Fruit fly (Drosophila melanogaster) whole organism, prepupa: Measurements from ENCODE around the gene CG44000.
A peak's percentile ranks its signal among the peaks of the same experiment; 100 is the strongest.

ENCODE experiments used
- Blimp-1 ChIP-seq: fragments of 200-800 bp; sonication (Bioruptor generic); optimal IDR thresholded peaks from 3 replicates; lab custom pipeline; 2017; ENCODE audit warnings: missing biosample characterization, missing genetic modification characterization, mild to moderate bottlenecking, moderate library complexity, missing genetic modification reagents
- CG10631 ChIP-seq: fragments of 200-800 bp; sonication (Bioruptor generic); optimal IDR thresholded peaks from 2 replicates; lab custom pipeline; 2016; ENCODE audit warnings: missing biosample characterization, missing genetic modification characterization
- CG10669 ChIP-seq: fragments of 200-800 bp; sonication (Bioruptor generic); optimal IDR thresholded peaks from 3 replicates; lab custom pipeline; 2018; ENCODE audit warnings: missing biosample characterization, mild to moderate bottlenecking, missing genetic modification characterization, moderate library complexity
- CG11294 ChIP-seq: fragments of 200-800 bp; sonication (Bioruptor generic); IDR thresholded peaks from 2 replicates; pipeline ENCODE4 v1.3.6; 2022; ENCODE audit warnings: missing biosample characterization, missing genetic modification characterization
- CG11762 ChIP-seq: fragments of 200-800 bp; sonication (Bioruptor generic); optimal IDR thresholded peaks from 3 replicates; lab custom pipeline; 2016; ENCODE audit warnings: missing biosample characterization, missing genetic modification characterization; ENCODE audit not compliant: insufficient read depth
- CG16779 ChIP-seq: fragments of 200-800 bp; sonication (Bioruptor generic); optimal IDR thresholded peaks from 3 replicates; lab custom pipeline; 2017; ENCODE audit warnings: missing biosample characterization, mild to moderate bottlenecking, missing genetic modification characterization
- CG3032 ChIP-seq: fragments of 200-800 bp; optimal IDR thresholded peaks from 2 replicates; lab custom pipeline; 2019; ENCODE audit warnings: missing biosample characterization, mild to moderate bottlenecking, missing genetic modification characterization, moderate library complexity
- CG31627 ChIP-seq: fragments of 200-800 bp; sonication (Bioruptor generic); optimal IDR thresholded peaks from 3 replicates; lab custom pipeline; 2016; ENCODE audit warnings: missing biosample characterization, missing genetic modification characterization
- CG32006 ChIP-seq: fragments of 200-800 bp; sonication (Bioruptor generic); optimal IDR thresholded peaks from 3 replicates; lab custom pipeline; 2017; ENCODE audit warnings: missing biosample characterization, mild to moderate bottlenecking, missing genetic modification characterization
- CG34406 ChIP-seq: fragments of 200-800 bp; sonication (Bioruptor generic); optimal IDR thresholded peaks from 3 replicates; lab custom pipeline; 2016; ENCODE audit warnings: missing biosample characterization, missing genetic modification characterization
- CG3919 ChIP-seq: fragments of 200-800 bp; sonication (Bioruptor generic); optimal IDR thresholded peaks from 3 replicates; lab custom pipeline; 2016; ENCODE audit warnings: missing biosample characterization, missing genetic modification characterization
- CG4318 ChIP-seq: fragments of 200-800 bp; sonication (Bioruptor generic); optimal IDR thresholded peaks from 3 replicates; lab custom pipeline; 2017; ENCODE audit warnings: missing biosample characterization, mild to moderate bottlenecking, missing genetic modification characterization
- CG6792 ChIP-seq: fragments of 200-800 bp; sonication (Bioruptor generic); optimal IDR thresholded peaks from 3 replicates; lab custom pipeline; 2016; ENCODE audit warnings: missing biosample characterization, missing genetic modification characterization
- CG6808 ChIP-seq: fragments of 200-800 bp; sonication (Bioruptor generic); optimal IDR thresholded peaks from 3 replicates; lab custom pipeline; 2017; ENCODE audit warnings: missing biosample characterization, missing genetic modification characterization, mild to moderate bottlenecking, moderate library complexity, missing genetic modification reagents
- CG6854 ChIP-seq: fragments of 200-800 bp; sonication (Bioruptor generic); optimal IDR thresholded peaks from 2 replicates; lab custom pipeline; 2017; ENCODE audit warnings: missing biosample characterization, mild to moderate bottlenecking, missing genetic modification characterization
- CG7368 ChIP-seq: fragments of 200-800 bp; sonication (Bioruptor generic); optimal IDR thresholded peaks from 3 replicates; lab custom pipeline; 2016; ENCODE audit warnings: missing biosample characterization, missing genetic modification characterization
- CG8119 ChIP-seq: fragments of 200-800 bp; sonication (Bioruptor generic); IDR thresholded peaks from 3 replicates; pipeline ENCODE4 v1.3.6; 2022; ENCODE audit warnings: missing biosample characterization, missing genetic modification characterization
- CG8632 ChIP-seq: fragments of 200-800 bp; sonication (Bioruptor generic); optimal IDR thresholded peaks from 3 replicates; lab custom pipeline; 2016; ENCODE audit warnings: missing biosample characterization, missing genetic modification characterization
- CG9139 ChIP-seq: fragments of 200-800 bp; sonication (Bioruptor generic); optimal IDR thresholded peaks from 3 replicates; lab custom pipeline; 2017; ENCODE audit warnings: missing biosample characterization, mild to moderate bottlenecking, missing genetic modification characterization
- Eip75B ChIP-seq: fragments of 200-800 bp; sonication (Bioruptor generic); optimal IDR thresholded peaks from 3 replicates; lab custom pipeline; 2016; ENCODE audit warnings: missing biosample characterization, missing genetic modification characterization
- Eip78C ChIP-seq: fragments of 200-800 bp; sonication (Bioruptor generic); peaks from one replicate; lab custom pipeline; 2016; ENCODE audit warnings: missing biosample characterization, missing genetic modification characterization
- Eip93F ChIP-seq: fragments of 200-800 bp; sonication (Bioruptor generic); optimal IDR thresholded peaks from 2 replicates; lab custom pipeline; 2016; ENCODE audit warnings: missing biosample characterization, mild to moderate bottlenecking, missing genetic modification characterization
- Ets21C ChIP-seq: fragments of 200-800 bp; sonication (Bioruptor generic); optimal IDR thresholded peaks from 3 replicates; lab custom pipeline; 2016; ENCODE audit warnings: missing biosample characterization, missing genetic modification characterization
- Gug ChIP-seq: fragments of 200-800 bp; sonication (Bioruptor generic); IDR thresholded peaks from 2 replicates; pipeline ENCODE4 v1.3.6; 2022; ENCODE audit warnings: missing biosample characterization, missing genetic modification characterization
- Hr39 ChIP-seq: fragments of 200-800 bp; sonication (Bioruptor generic); optimal IDR thresholded peaks from 2 replicates; lab custom pipeline; 2016; ENCODE audit warnings: missing biosample characterization, missing genetic modification characterization
- Hr4 ChIP-seq: fragments of 200-800 bp; sonication (Bioruptor generic); optimal IDR thresholded peaks from 3 replicates; lab custom pipeline; 2016; ENCODE audit warnings: missing biosample characterization, missing genetic modification characterization
- Lpt ChIP-seq: fragments of 200-800 bp; sonication (Bioruptor generic); optimal IDR thresholded peaks from 3 replicates; lab custom pipeline; 2016; ENCODE audit warnings: missing biosample characterization, missing genetic modification characterization
- Met ChIP-seq: fragments of 200-800 bp; sonication (Bioruptor generic); optimal IDR thresholded peaks from 3 replicates; lab custom pipeline; 2016; ENCODE audit warnings: missing biosample characterization, missing genetic modification characterization
- OdsH ChIP-seq: fragments of 200-800 bp; sonication (Bioruptor generic); optimal IDR thresholded peaks from 3 replicates; lab custom pipeline; 2016; ENCODE audit warnings: missing biosample characterization, missing genetic modification characterization
- Sox102F ChIP-seq: fragments of 200-800 bp; sonication (Bioruptor generic); optimal IDR thresholded peaks from 2 replicates; lab custom pipeline; 2016; ENCODE audit warnings: missing biosample characterization, mild to moderate bottlenecking, missing genetic modification characterization
- Sox15 ChIP-seq: fragments of 200-800 bp; sonication (Bioruptor generic); optimal IDR thresholded peaks from 3 replicates; lab custom pipeline; 2016; ENCODE audit warnings: missing biosample characterization, missing genetic modification characterization
- achi ChIP-seq: fragments of 200-800 bp; sonication (Bioruptor generic); optimal IDR thresholded peaks from 3 replicates; lab custom pipeline; 2016; ENCODE audit warnings: missing biosample characterization, missing genetic modification characterization
- acj6 ChIP-seq: fragments of 200-800 bp; sonication (Bioruptor generic); optimal IDR thresholded peaks from 3 replicates; lab custom pipeline; 2016; ENCODE audit warnings: missing biosample characterization, missing genetic modification characterization
- cyc ChIP-seq: fragments of 200-800 bp; sonication (Bioruptor generic); optimal IDR thresholded peaks from 3 replicates; lab custom pipeline; 2016; ENCODE audit warnings: missing biosample characterization, missing genetic modification characterization
- dac ChIP-seq: fragments of 200-800 bp; sonication (Bioruptor generic); optimal IDR thresholded peaks from 2 replicates; lab custom pipeline; 2017; ENCODE audit warnings: missing biosample characterization, mild to moderate bottlenecking, missing genetic modification characterization
- dsx ChIP-seq: fragments of 200-800 bp; optimal IDR thresholded peaks from 3 replicates; lab custom pipeline; 2019; ENCODE audit warnings: missing biosample characterization, mild to moderate bottlenecking, missing genetic modification characterization, moderate library complexity; ENCODE audit not compliant: poor library complexity, severe bottlenecking
- eg ChIP-seq: fragments of 200-800 bp; sonication (Bioruptor generic); IDR thresholded peaks from 3 replicates; pipeline ENCODE4 v1.3.6; 2022; ENCODE audit warnings: missing biosample characterization, missing genetic modification characterization
- fd59A ChIP-seq: fragments of 200-800 bp; sonication (Bioruptor generic); optimal IDR thresholded peaks from 2 replicates; lab custom pipeline; 2017; ENCODE audit warnings: missing biosample characterization, mild to moderate bottlenecking, missing genetic modification characterization, missing genetic modification reagents
- fkh ChIP-seq: fragments of 200-800 bp; sonication (Bioruptor generic); optimal IDR thresholded peaks from 3 replicates; lab custom pipeline; 2017; ENCODE audit warnings: missing biosample characterization, mild to moderate bottlenecking, missing genetic modification characterization, moderate library complexity
- lz ChIP-seq: fragments of 200-800 bp; sonication (Bioruptor generic); optimal IDR thresholded peaks from 3 replicates; lab custom pipeline; 2016; ENCODE audit warnings: missing biosample characterization, missing genetic modification characterization
- net ChIP-seq: fragments of 200-800 bp; sonication (Bioruptor generic); optimal IDR thresholded peaks from 3 replicates; lab custom pipeline; 2016; ENCODE audit warnings: missing biosample characterization, missing genetic modification characterization
- pdm3 ChIP-seq: fragments of 200-800 bp; sonication (Bioruptor generic); optimal IDR thresholded peaks from 3 replicates; lab custom pipeline; 2016; ENCODE audit warnings: missing biosample characterization, missing genetic modification characterization
- spab ChIP-seq: fragments of 200-800 bp; sonication (Bioruptor generic); optimal IDR thresholded peaks from 2 replicates; lab custom pipeline; 2017; ENCODE audit warnings: missing biosample characterization, mild to moderate bottlenecking, missing genetic modification characterization, missing genetic modification reagents
- ss ChIP-seq, 2 experiments: fragments of 200-800 bp; sonication (Bioruptor generic); optimal IDR thresholded peaks; 2 replicates in 1 of 2; 3 replicates in 1 of 2; lab custom pipeline; 2017 to 2018; ENCODE audit warnings: mild to moderate bottlenecking in 2 of 2, missing biosample characterization in 2 of 2, missing genetic modification characterization in 2 of 2, moderate library complexity in 1 of 2
- svp ChIP-seq: fragments of 200-800 bp; sonication (Bioruptor generic); peaks from one replicate; lab custom pipeline; 2016; ENCODE audit warnings: missing biosample characterization, missing genetic modification characterization

CG44000 gene

DNA sequence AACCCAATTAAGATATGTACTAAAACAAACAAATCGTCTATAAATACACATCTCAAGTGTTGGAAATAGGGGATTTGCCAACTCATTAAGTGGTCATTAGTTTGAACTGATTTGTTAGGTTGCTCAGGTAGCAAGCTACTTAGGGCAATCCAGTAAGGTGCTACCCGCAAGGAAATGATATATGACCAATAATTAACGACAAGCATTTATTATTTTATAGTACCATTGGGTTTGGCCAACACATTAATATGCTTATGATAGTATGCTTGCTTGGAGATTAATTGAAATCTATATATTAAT lies 47.3 kb upstream of the CG44000 start:
- TF ChIP-seq fkh: peak; percentile 27
- TF ChIP-seq CG34406 (GFP tag; lab: Kevin White, UChicago): no peak
- TF ChIP-seq, all 60 proteins: peak for 1

DNA sequence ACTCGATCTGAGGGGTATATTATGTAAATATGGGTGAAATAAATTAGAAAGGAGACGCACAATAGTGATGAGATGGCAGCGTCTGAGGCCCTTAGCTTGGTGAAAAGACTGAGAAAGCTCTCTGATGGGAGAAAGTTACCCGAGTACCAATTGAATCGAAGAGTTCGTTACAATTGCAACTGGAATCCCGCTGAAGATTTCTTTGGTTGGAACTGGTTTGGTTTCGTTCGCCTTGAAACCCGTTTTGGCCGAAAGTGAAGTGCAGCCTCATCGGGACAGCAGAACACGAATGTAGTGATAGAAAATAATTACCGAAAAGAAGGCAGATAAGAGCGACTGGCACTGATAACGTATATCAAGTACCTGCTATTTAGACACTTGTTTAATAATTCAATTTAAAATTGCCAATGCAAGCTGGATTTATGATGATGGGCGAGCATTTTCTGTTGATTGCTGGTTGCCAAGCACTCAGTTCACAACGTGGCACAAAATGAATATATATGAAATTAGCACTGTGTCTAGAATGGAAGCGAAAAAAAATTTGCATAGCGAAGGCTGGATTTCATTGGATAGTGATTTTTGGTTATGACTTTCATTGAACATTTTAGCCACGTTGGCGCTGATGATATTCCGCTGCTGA lies 46.7 kb upstream of the CG44000 start:
- TF ChIP-seq Eip78C (GFP tag; lab: Kevin White, UChicago): peak; percentile 58
- peak; percentile 94 for TF ChIP-seq Blimp-1
- no peak for TF ChIP-seq dac
- no peak for TF ChIP-seq CG11294 (GFP tag; lab: Robert Waterston, UW)
- no peak for TF ChIP-seq OdsH
- TF ChIP-seq, all 60 proteins: peak for 2

DNA sequence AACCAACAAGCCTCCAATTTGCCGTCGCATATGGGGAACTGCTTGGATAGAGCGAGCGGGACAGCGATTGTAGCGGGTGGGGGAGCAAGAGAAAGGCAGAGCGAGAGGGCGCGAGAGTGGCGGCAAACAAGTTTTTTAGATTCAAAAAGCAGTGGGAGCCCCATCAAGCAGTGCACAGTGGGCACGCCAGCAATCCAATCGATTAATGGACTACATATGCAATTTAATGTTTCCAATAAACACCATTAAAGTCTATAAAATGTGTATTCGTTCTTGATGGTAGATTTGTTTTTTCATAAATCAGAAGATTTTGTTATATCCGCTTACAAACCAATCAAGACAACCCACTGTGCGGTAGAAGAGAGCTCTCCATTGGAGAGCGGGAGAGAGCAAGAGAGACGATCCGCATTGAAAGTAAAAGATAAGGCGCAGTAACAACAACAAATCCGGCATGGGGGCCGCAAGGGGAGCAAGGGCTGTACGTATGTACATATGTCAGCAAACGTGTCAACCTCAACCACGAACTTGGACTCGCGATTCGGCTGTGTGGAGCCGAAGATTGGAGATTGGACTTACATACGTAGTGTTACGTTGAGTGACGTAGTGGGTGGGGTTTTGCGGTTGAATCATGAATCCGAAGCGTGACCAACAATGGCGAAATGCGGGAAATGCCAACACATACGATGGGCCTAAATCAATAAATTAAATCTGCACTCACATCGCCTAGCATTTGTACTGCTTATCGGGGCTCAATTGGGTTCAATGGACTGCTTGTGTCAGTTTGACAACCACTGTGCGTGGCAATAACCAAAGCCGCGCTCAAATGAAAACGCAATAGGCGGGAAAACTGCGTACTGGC lies 45.4 kb upstream of the CG44000 start:
- TF ChIP-seq OdsH: peak; percentile 99
- peak; percentile 99 for TF ChIP-seq CG8119 (GFP tag; lab: Robert Waterston, UW)
- TF ChIP-seq dac: peak; percentile 99
- peak; percentile 95 to 98 for TF ChIP-seq ss (GFP tag; optimal IDR thresholded peaks at IDR 0.05; lab: Kevin White, UChicago)
- peak; percentile 99 for TF ChIP-seq CG4318 (GFP tag; lab: Kevin White, UChicago)
- TF ChIP-seq pdm3: peak; percentile 99
- peak; percentile 99 for TF ChIP-seq CG31627 (GFP tag; lab: Kevin White, UChicago)
- peak; percentile 98 for TF ChIP-seq CG34406 (GFP tag; lab: Kevin White, UChicago)
- TF ChIP-seq CG10669 (GFP tag; lab: Kevin White, UChicago): peak; percentile 99
- peak; percentile 99 for TF ChIP-seq Sox15 (GFP tag; lab: Kevin White, UChicago)
- TF ChIP-seq CG11762 (GFP tag; lab: Kevin White, UChicago): peak; percentile 99
- TF ChIP-seq eg (GFP tag; lab: Robert Waterston, UW): peak; percentile 99
- TF ChIP-seq Hr4 (GFP tag; lab: Kevin White, UChicago): peak; percentile 100
- peak; percentile 95 for TF ChIP-seq Eip93F (GFP tag; lab: Kevin White, UChicago)
- peak; percentile 99 for TF ChIP-seq spab (GFP tag; lab: Kevin White, UChicago)
- TF ChIP-seq CG16779 (tag; lab: Kevin White, UChicago): peak; percentile 99
- TF ChIP-seq CG6808: peak; percentile 98
- TF ChIP-seq CG7368 (GFP tag; lab: Kevin White, UChicago): peak; percentile 99
- TF ChIP-seq svp (GFP tag; lab: Kevin White, UChicago): peak; percentile 100
- TF ChIP-seq CG3032 (tag; lab: Kevin White, UChicago): peak; percentile 99
- peak; percentile 100 for TF ChIP-seq CG32006
- TF ChIP-seq cyc: peak; percentile 99
- TF ChIP-seq CG8632 (GFP tag; lab: Kevin White, UChicago): peak; percentile 99
- TF ChIP-seq Met (GFP tag; lab: Kevin White, UChicago): peak; percentile 99
- peak; percentile 99 for TF ChIP-seq Eip75B
- TF ChIP-seq acj6: peak; percentile 99
- peak; percentile 97 for TF ChIP-seq Blimp-1
- TF ChIP-seq CG9139 (GFP tag; lab: Kevin White, UChicago): peak; percentile 96
- TF ChIP-seq Lpt (GFP tag; lab: Kevin White, UChicago): peak; percentile 100
- TF ChIP-seq net (GFP tag; lab: Kevin White, UChicago): peak; percentile 99
- peak; percentile 98 for TF ChIP-seq dsx (GFP tag; lab: Kevin White, UChicago)
- TF ChIP-seq lz (GFP tag; lab: Kevin White, UChicago): peak; percentile 99
- peak; percentile 99 for TF ChIP-seq Ets21C (GFP tag; lab: Kevin White, UChicago)
- TF ChIP-seq achi: peak; percentile 98
- TF ChIP-seq Sox102F (GFP tag; lab: Kevin White, UChicago): peak; percentile 99
- TF ChIP-seq CG3919 (GFP tag; lab: Kevin White, UChicago): peak; percentile 100
- peak; percentile 98 for TF ChIP-seq CG6854 (GFP tag; lab: Kevin White, UChicago)
- TF ChIP-seq fd59A (GFP tag; lab: Kevin White, UChicago): peak; percentile 98
- peak; percentile 99 for TF ChIP-seq CG6792 (GFP tag; lab: Kevin White, UChicago)
- TF ChIP-seq Hr39 (GFP tag; lab: Kevin White, UChicago): peak; percentile 99
- peak; percentile 99 for TF ChIP-seq CG10631 (GFP tag; lab: Kevin White, UChicago)
- peak; percentile 99 for TF ChIP-seq Gug
- peak; percentile 100 for TF ChIP-seq Eip78C (GFP tag; lab: Kevin White, UChicago)
